Worm (Caenorhabditis elegans) whole organism, early embryonic: ENCODE results near the gene nrfl-1.

ENCODE experiments used
- B0310.2 ChIP-seq: sonication (generic microtip); optimal IDR thresholded peaks from 2 replicates; lab custom pipeline; 2016; ENCODE audit warnings: mild to moderate bottlenecking, missing genetic modification characterization, missing compliant biosample characterization
- F13C5.2 ChIP-seq: sonication (generic microtip); optimal IDR thresholded peaks from 2 replicates; lab custom pipeline; 2017; ENCODE audit warnings: mild to moderate bottlenecking, missing genetic modification characterization, inconsistent platforms, missing compliant biosample characterization
- aly-1 ChIP-seq: sonication (generic microtip); optimal IDR thresholded peaks from 2 replicates; lab custom pipeline; 2016; ENCODE audit warnings: missing genetic modification characterization, missing compliant biosample characterization
- ama-1 ChIP-seq: fragments of 150-350 bp; optimal IDR thresholded peaks from 2 replicates; lab custom pipeline; 2014
- ceh-13 ChIP-seq: fragments of 200-800 bp; sonication (Bioruptor generic); optimal IDR thresholded peaks from 2 replicates; lab custom pipeline; 2018; ENCODE audit warnings: mild to moderate bottlenecking, missing genetic modification characterization, missing compliant biosample characterization
- ceh-36 ChIP-seq: sonication (generic microtip); optimal IDR thresholded peaks from 2 replicates; lab custom pipeline; 2016; ENCODE audit warnings: missing genetic modification characterization, inconsistent platforms, missing compliant biosample characterization
- ets-7 ChIP-seq: sonication (generic microtip); optimal IDR thresholded peaks from 2 replicates; lab custom pipeline; 2016; ENCODE audit warnings: missing genotype, missing genetic modification characterization, missing compliant biosample characterization
- flt-1 ChIP-seq: fragments of 200-800 bp; sonication (Bioruptor generic); IDR thresholded peaks from 2 replicates; pipeline ENCODE4 v1.3.6; 2022; ENCODE audit warnings: missing genetic modification characterization, missing compliant biosample characterization
- hmbx-1 ChIP-seq: sonication (generic microtip); optimal IDR thresholded peaks from 2 replicates; lab custom pipeline; 2016; ENCODE audit warnings: mild to moderate bottlenecking, missing genetic modification characterization, missing compliant biosample characterization
- hmg-4 ChIP-seq: fragments of 200-800 bp; sonication (Bioruptor generic); optimal IDR thresholded peaks from 2 replicates; lab custom pipeline; 2018; ENCODE audit warnings: mild to moderate bottlenecking, missing genetic modification characterization, missing compliant biosample characterization
- hnd-1 ChIP-seq: sonication (generic microtip); optimal IDR thresholded peaks from 2 replicates; lab custom pipeline; 2016; ENCODE audit warnings: missing genetic modification characterization, missing compliant biosample characterization
- pes-1 ChIP-seq: fragments of 200-800 bp; sonication (Bioruptor generic); IDR thresholded peaks from 2 replicates; pipeline ENCODE4 v1.3.6; 2022; ENCODE audit warnings: missing genetic modification reagents, missing genetic modification characterization, missing compliant biosample characterization
- scrt-1 ChIP-seq: fragments of 200-800 bp; sonication (Bioruptor generic); IDR thresholded peaks from 2 replicates; pipeline ENCODE4 v1.3.6; 2022; ENCODE audit warnings: missing genetic modification characterization, missing compliant biosample characterization
- sea-1 ChIP-seq: fragments of 200-800 bp; sonication (Bioruptor generic); conservative IDR thresholded peaks from 2 replicates; pipeline ENCODE4 v1.3.6; 2022; ENCODE audit warnings: missing genetic modification characterization, missing compliant biosample characterization
- tbx-11 ChIP-seq: fragments of 200-800 bp; sonication (Bioruptor generic); IDR thresholded peaks from 2 replicates; pipeline ENCODE4 v1.3.6; 2022; ENCODE audit warnings: missing genetic modification characterization, missing compliant biosample characterization
- tbx-37 ChIP-seq: fragments of 200-800 bp; sonication (Bioruptor generic); conservative IDR thresholded peaks from 2 replicates; pipeline ENCODE4 v1.3.6; 2022; ENCODE audit warnings: missing genetic modification reagents, missing genetic modification characterization, missing compliant biosample characterization
- tra-4 ChIP-seq: sonication (generic microtip); optimal IDR thresholded peaks from 2 replicates; lab custom pipeline; 2017; ENCODE audit warnings: missing genetic modification characterization, missing compliant biosample characterization

Gene nrfl-1

DNA sequence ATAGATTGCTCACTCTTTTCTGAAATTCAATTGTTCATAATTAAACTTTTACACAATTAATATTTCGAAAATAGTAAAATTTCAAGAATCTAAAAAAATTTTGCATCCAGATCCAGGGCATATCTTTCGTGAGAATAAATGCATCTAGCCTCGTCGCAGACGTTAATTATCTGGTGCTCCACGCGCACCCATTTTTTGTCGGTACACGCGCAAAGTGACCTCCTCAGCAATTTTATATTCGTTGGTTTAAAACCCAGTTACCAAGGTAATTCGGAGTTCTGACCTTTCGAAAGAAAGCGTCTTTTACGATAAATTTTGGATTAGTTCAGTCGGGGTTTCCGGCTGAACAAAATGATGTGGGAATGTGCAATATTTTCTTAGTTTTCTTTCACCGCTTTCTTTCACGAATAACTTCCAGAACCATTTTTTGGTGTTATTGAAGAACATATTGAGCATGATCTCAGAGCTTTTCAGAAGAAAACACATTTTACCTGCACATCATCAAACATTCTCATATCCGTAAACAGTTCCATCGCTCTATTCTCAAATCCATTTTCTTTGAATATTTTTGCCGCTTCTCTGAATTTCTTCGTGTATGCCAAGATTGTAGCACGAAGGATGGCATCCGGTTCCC lies 21.4 kb downstream of the nrfl-1 start:
- TF ChIP-seq scrt-1 (no peak), ama-1 (lab: Kevin White, UChicago) (no peak), aly-1 (tag; lab: Kevin White, UChicago) (no peak), tra-4 (no peak), ceh-36 (tag; lab: Kevin White, UChicago) (no peak), pes-1 (no peak), B0310.2 (tag; lab: Kevin White, UChicago) (no peak), tbx-11 (GFP tag; lab: Robert Waterston, UW) (no peak), hmg-4 (GFP tag; lab: Kevin White, UChicago) (no peak), tbx-37 (GFP tag; lab: Robert Waterston, UW) (no peak)

- no peak for TF ChIP-seq scrt-1
- no peak for TF ChIP-seq flt-1
- no peak for TF ChIP-seq pes-1
- TF ChIP-seq tbx-11 (GFP tag; lab: Robert Waterston, UW): no peak
- TF ChIP-seq sea-1 (GFP tag; lab: Robert Waterston, UW): no peak
- TF ChIP-seq B0310.2 (tag; lab: Kevin White, UChicago): no peak
- TF ChIP-seq ets-7 (tag; lab: Kevin White, UChicago): no peak
- TF ChIP-seq tbx-37 (GFP tag; lab: Robert Waterston, UW): no peak
- no peak for TF ChIP-seq F13C5.2
- TF ChIP-seq hnd-1: no peak
- TF ChIP-seq aly-1 (tag; lab: Kevin White, UChicago): no peak
- TF ChIP-seq ama-1 (lab: Kevin White, UChicago): no peak
- TF ChIP-seq tra-4: no peak
- TF ChIP-seq ceh-13: no peak
- TF ChIP-seq ceh-36 (tag; lab: Kevin White, UChicago): no peak
These were observed 25.5 kb downstream of the nrfl-1 start, which contains the start of gene flp-1 for ce11 chrIV:9144405-9144804. Gene flp-1, plus strand, starts transcription at chrIV:9144705.

DNA sequence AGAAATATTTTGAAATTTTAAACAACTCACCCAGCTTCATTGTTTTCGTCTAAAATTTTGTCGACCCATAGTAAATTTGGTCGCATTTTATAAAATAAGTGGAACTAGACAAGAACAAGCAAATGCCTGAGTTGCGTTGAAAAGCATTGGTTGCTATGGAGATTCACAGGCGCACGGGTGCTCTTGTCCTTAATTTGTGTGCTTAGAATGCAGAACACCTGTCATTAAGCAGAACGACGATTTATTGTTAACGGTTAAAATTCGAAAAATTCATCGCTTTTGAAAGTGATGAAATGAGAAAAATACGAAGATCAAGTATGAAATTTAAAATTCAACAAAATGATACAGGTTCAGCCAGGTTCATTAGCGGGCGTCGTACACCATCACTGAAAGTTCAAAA lies 27.2 kb downstream of the nrfl-1 start, which contains the start of gene daf-10:
Gene daf-10 (minus strand): TSS at position 101 of the 400 bp plus-strand sequence.
- TF ChIP-seq hnd-1: no peak
- TF ChIP-seq F13C5.2: no peak

- no peak for TF ChIP-seq tbx-37 (GFP tag; lab: Robert Waterston, UW)
- TF ChIP-seq B0310.2 (tag; lab: Kevin White, UChicago): no peak
- no peak for TF ChIP-seq pes-1
- no peak for TF ChIP-seq hmbx-1 (tag; lab: Kevin White, UChicago)
- TF ChIP-seq sea-1 (GFP tag; lab: Robert Waterston, UW): no peak
- no peak for TF ChIP-seq ceh-13
- no peak for TF ChIP-seq tbx-11 (GFP tag; lab: Robert Waterston, UW)
- TF ChIP-seq tra-4: no peak
- no peak for TF ChIP-seq scrt-1
- TF ChIP-seq flt-1: no peak
- no peak for TF ChIP-seq hmg-4 (GFP tag; lab: Kevin White, UChicago)
- TF ChIP-seq ama-1 (lab: Kevin White, UChicago): no peak
- no peak for TF ChIP-seq ets-7 (tag; lab: Kevin White, UChicago)
- no peak for TF ChIP-seq hnd-1
- no peak for TF ChIP-seq aly-1 (tag; lab: Kevin White, UChicago)
- no peak for TF ChIP-seq F13C5.2
These were observed 28.1 kb downstream of the nrfl-1 start, which contains the start of the genes rpb-12 and aly-2 for ce11 chrIV:9146819-9147518. Gene rpb-12, minus strand, starts transcription at chrIV:9146869. Gene aly-2, plus strand, starts transcription at chrIV:9147468.

ce11 chrIV:9150175-9150574 lies 31.3 kb downstream of the nrfl-1 start, which contains the start of gene F23B2.7:
Gene F23B2.7, plus strand, starts transcription at chrIV:9150475.
- TF ChIP-seq pes-1: no peak
- TF ChIP-seq tbx-37 (GFP tag; lab: Robert Waterston, UW): no peak
- TF ChIP-seq flt-1: no peak

ce11 chrIV:9154263-9154662 lies 35.4 kb downstream of the nrfl-1 start, which contains the start of gene F23B2.10:
Gene F23B2.10, minus strand, starts transcription at chrIV:9154363.
- TF ChIP-seq flt-1: no peak
- no peak for TF ChIP-seq F13C5.2

ce11 chrIV:9158969-9159800 lies 40.3 kb downstream of the nrfl-1 start, which contains the start of gene pcp-3:
Gene pcp-3, minus strand, starts transcription at chrIV:9159019.
- no peak for TF ChIP-seq B0310.2 (tag; lab: Kevin White, UChicago)
- no peak for TF ChIP-seq ama-1 (lab: Kevin White, UChicago)

- no peak for TF ChIP-seq aly-1 (tag; lab: Kevin White, UChicago)
- TF ChIP-seq tra-4: no peak
- no peak for TF ChIP-seq ets-7 (tag; lab: Kevin White, UChicago)
- TF ChIP-seq ama-1 (lab: Kevin White, UChicago): no peak
- TF ChIP-seq F13C5.2: no peak
- no peak for TF ChIP-seq hmg-4 (GFP tag; lab: Kevin White, UChicago)
- no peak for TF ChIP-seq ceh-13
- no peak for TF ChIP-seq sea-1 (GFP tag; lab: Robert Waterston, UW)
- no peak for TF ChIP-seq hnd-1
- TF ChIP-seq pes-1: no peak
- no peak for TF ChIP-seq ceh-36 (tag; lab: Kevin White, UChicago)
- no peak for TF ChIP-seq hmbx-1 (tag; lab: Kevin White, UChicago)
- TF ChIP-seq B0310.2 (tag; lab: Kevin White, UChicago): no peak
- no peak for TF ChIP-seq scrt-1
- TF ChIP-seq flt-1: no peak
- TF ChIP-seq tbx-11 (GFP tag; lab: Robert Waterston, UW): no peak
These were observed 41.0 kb downstream of the nrfl-1 start for ce11 chrIV:9159863-9160262.
